Fruit fly (Drosophila melanogaster): ENCODE results near the gene stx.
"Not testable (repeated sequence)": the region's sequence is repeated elsewhere in the genome, so short reads cannot be mapped to it uniquely, and the experiment has no call there.

DNA sequence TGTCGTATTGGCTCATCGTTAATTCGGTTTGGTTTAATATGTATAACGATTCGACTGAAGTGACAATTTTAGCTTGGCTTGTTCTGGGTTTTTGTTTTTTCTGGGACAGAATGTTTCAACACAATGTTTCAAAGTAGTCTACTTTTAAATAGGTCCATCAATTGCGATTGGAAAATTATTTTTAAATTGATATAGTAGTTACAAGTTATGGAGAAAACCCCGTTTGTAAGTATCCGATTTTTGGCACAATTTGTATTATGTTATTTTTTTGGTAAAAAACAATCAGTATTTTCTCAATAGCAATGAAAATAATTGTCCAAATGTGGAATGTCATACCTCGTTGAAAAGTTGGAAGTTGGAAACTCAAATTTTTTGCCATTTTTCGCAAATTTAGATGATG lies 83.0 kb downstream of the stx start, which contains the start of gene Rab9E:
- not testable (repeated sequence) for TF ChIP-seq bab1 (GFP tag; optimal IDR thresholded peaks at IDR 0.05); CG33017 (tag; optimal IDR thresholded peaks at IDR 0.05); tj (GFP tag; optimal IDR thresholded peaks at IDR 0.05); kay (GFP tag; ENCODE audit: borderline replicate concordance); Hr96 (GFP tag; optimal IDR thresholded peaks at IDR 0.05); Mnt (GFP tag; optimal IDR thresholded peaks at IDR 0.05); CG5204 (GFP tag; optimal IDR thresholded peaks at IDR 0.05)

Data from whole organism, adult.